Worm (Caenorhabditis elegans): ENCODE results near the gene abu-6.

The abu-6 gene

ce11 chrV:5194508-5194907, 32.8 kb upstream of the abu-6 start, which contains the start of gene abu-8:
Gene abu-8, minus strand, starts transcription at chrV:5194608.
- no peak for TF ChIP-seq fkh-4 (tag; optimal IDR thresholded peaks at IDR 0.05; ENCODE audit: borderline replicate concordance)
- TF ChIP-seq unc-98 (GFP tag; IDR thresholded peaks at IDR 0.05) = no peak
- no peak for TF ChIP-seq unc-86 (tag; optimal IDR thresholded peaks at IDR 0.05)
- no peak for TF ChIP-seq C16A3.4 (tag; optimal IDR thresholded peaks at IDR 0.05)
- no peak for TF ChIP-seq nhr-90 (tag; optimal IDR thresholded peaks at IDR 0.05; ENCODE audit: poor library complexity)
- TF ChIP-seq lsy-2 (tag; optimal IDR thresholded peaks at IDR 0.05) = no peak
- TF ChIP-seq aly-2 (tag; optimal IDR thresholded peaks at IDR 0.05) = no peak
- no peak for TF ChIP-seq lin-14 (GFP tag; optimal IDR thresholded peaks at IDR 0.05)
- no peak for TF ChIP-seq ces-1 (GFP tag; optimal IDR thresholded peaks at IDR 0.05)
- no peak for TF ChIP-seq aha-1 (tag; optimal IDR thresholded peaks at IDR 0.05)

- TF ChIP-seq elt-2 (tag; optimal IDR thresholded peaks at IDR 0.05) (peak; percentile 25), ama-1 (optimal IDR thresholded peaks at IDR 0.05) (no peak), unc-86 (tag; optimal IDR thresholded peaks at IDR 0.05) (no peak), efl-1 (optimal IDR thresholded peaks at IDR 0.05) (no peak), efl-1 (GFP tag; optimal IDR thresholded peaks at IDR 0.05 in 1 of 2) (peak in 1 of 2 experiments; percentile 51), jun-1 (tag; optimal IDR thresholded peaks at IDR 0.05) (peak; percentile 8)
Measured at ce11 chrV:5192501-5192900, 30.8 kb upstream of the abu-6 start, which contains the start of gene C03A7.13. Gene C03A7.13, minus strand, starts transcription at chrV:5192543.

- no peak for TF ChIP-seq sup-37 (GFP tag; optimal IDR thresholded peaks at IDR 0.05)
Measured at ce11 chrV:5181612-5182011, 19.9 kb upstream of the abu-6 start, which contains the start of gene C03A7.2. Gene C03A7.2, plus strand, starts transcription at chrV:5181912.

ce11 chrV:5178051-5178450, 16.4 kb upstream of the abu-6 start:
- TF ChIP-seq elt-2 (tag; optimal IDR thresholded peaks at IDR 0.05) (peak; percentile 6), efl-3 (GFP tag; optimal IDR thresholded peaks at IDR 0.05) (no peak), grh-1 (GFP tag; IDR thresholded peaks at IDR 0.05) (no peak), nhr-90 (tag; optimal IDR thresholded peaks at IDR 0.05; ENCODE audit: poor library complexity) (no peak), ceh-90 (tag; optimal IDR thresholded peaks at IDR 0.05) (no peak)

- TF ChIP-seq ceh-8 (GFP tag; optimal IDR thresholded peaks at IDR 0.05) = no peak
- no peak for TF ChIP-seq efl-1 (optimal IDR thresholded peaks at IDR 0.05)
- TF ChIP-seq efl-1 (GFP tag; optimal IDR thresholded peaks at IDR 0.05 in 1 of 2) = peak in 1 of 2 experiments; percentile 49
Measured at ce11 chrV:5177209-5177608, 15.5 kb upstream of the abu-6 start, which contains the start of gene ugt-51. Gene ugt-51, minus strand, starts transcription at chrV:5177309.

- TF ChIP-seq lin-35 (GFP tag; optimal IDR thresholded peaks at IDR 0.05) (no peak), aha-1 (tag; optimal IDR thresholded peaks at IDR 0.05) (no peak), mep-1 (tag; optimal IDR thresholded peaks at IDR 0.05) (no peak), nhr-85 (tag) (no peak), jun-1 (tag; optimal IDR thresholded peaks at IDR 0.05) (no peak), elt-3 (tag; optimal IDR thresholded peaks at IDR 0.05) (no peak), nhr-71 (tag; optimal IDR thresholded peaks at IDR 0.05) (no peak), lin-14 (GFP tag; optimal IDR thresholded peaks at IDR 0.05) (no peak), nhr-11 (tag; optimal IDR thresholded peaks at IDR 0.05) (no peak), lin-15B (tag; optimal IDR thresholded peaks at IDR 0.05) (no peak), aly-2 (tag; optimal IDR thresholded peaks at IDR 0.05) (no peak), nhr-12 (tag; optimal IDR thresholded peaks at IDR 0.05) (no peak), nhr-28 (tag; optimal IDR thresholded peaks at IDR 0.05) (no peak)
Measured at ce11 chrV:5172833-5173232, 11.1 kb upstream of the abu-6 start, which contains the start of gene srt-65. Gene srt-65, minus strand, starts transcription at chrV:5172933.

ce11 chrV:5169586-5169985, 7.9 kb upstream of the abu-6 start, which contains the start of gene srt-64:
Gene srt-64, minus strand, starts transcription at chrV:5169686.
- TF ChIP-seq xbp-1 (tag; optimal IDR thresholded peaks at IDR 0.05) (no peak), lsy-2 (tag; optimal IDR thresholded peaks at IDR 0.05) (no peak), egl-13 (tag; optimal IDR thresholded peaks at IDR 0.05) (no peak), tbx-2 (tag; optimal IDR thresholded peaks at IDR 0.05) (no peak), aly-2 (tag; optimal IDR thresholded peaks at IDR 0.05) (no peak), sox-4 (tag; optimal IDR thresholded peaks at IDR 0.05) (no peak), unc-62 (GFP tag; optimal IDR thresholded peaks at IDR 0.05) (no peak), unc-98 (GFP tag; IDR thresholded peaks at IDR 0.05) (no peak), C16A3.4 (tag; optimal IDR thresholded peaks at IDR 0.05) (no peak), ztf-11 (tag; optimal IDR thresholded peaks at IDR 0.05) (no peak), alr-1 (tag; optimal IDR thresholded peaks at IDR 0.05; ENCODE audit: borderline replicate concordance) (no peak)
